Worm (Caenorhabditis elegans) whole organism, L3 larva: Measurements from ENCODE around the gene cyp-13A11.
A peak's percentile ranks its signal among the peaks of the same experiment; 100 is the strongest.

ENCODE experiments used
- ZK546.5 ChIP-seq: sonication (generic microtip); optimal IDR thresholded peaks from 2 replicates; lab custom pipeline; 2017; ENCODE audit warnings: missing biosample characterization, missing genetic modification characterization
- aly-2 ChIP-seq: fragments of 150-350 bp; optimal IDR thresholded peaks from 2 replicates; lab custom pipeline; 2014; ENCODE audit warnings: missing biosample characterization, missing genetic modification characterization
- ama-1 ChIP-seq: fragments of 150-350 bp; optimal IDR thresholded peaks from 2 replicates; lab custom pipeline; 2018
- ceh-28 ChIP-seq: fragments of 150-350 bp; optimal IDR thresholded peaks from 2 replicates; lab custom pipeline; 2014; ENCODE audit warnings: missing biosample characterization, missing genetic modification reagents, missing genetic modification characterization
- ceh-9 ChIP-seq: sonication (generic microtip); optimal IDR thresholded peaks from 2 replicates; lab custom pipeline; 2018; ENCODE audit warnings: missing biosample characterization, missing genetic modification characterization
- daf-12 ChIP-seq: fragments of 150-350 bp; optimal IDR thresholded peaks from 2 replicates; lab custom pipeline; 2014; ENCODE audit warnings: missing biosample characterization, missing genetic modification reagents, missing genetic modification characterization
- egl-27 ChIP-seq: sonication (generic microtip); optimal IDR thresholded peaks from 4 replicates; lab custom pipeline; 2017; ENCODE audit warnings: missing biosample characterization, missing genetic modification reagents, missing genetic modification characterization
- egl-5 ChIP-seq: fragments of 150-350 bp; optimal IDR thresholded peaks from 2 replicates; lab custom pipeline; 2017; ENCODE audit warnings: missing biosample characterization, missing genetic modification reagents, missing genetic modification characterization, inconsistent platforms
- elt-2 ChIP-seq: sonication (generic microtip); optimal IDR thresholded peaks from 2 replicates; lab custom pipeline; 2016; ENCODE audit warnings: missing genetic modification reagents, mild to moderate bottlenecking, missing genetic modification characterization, missing compliant biosample characterization
- elt-3 ChIP-seq, 3 experiments: fragments of 150-350 bp in 1 of 3; sonication (generic microtip) in 2 of 3; optimal IDR thresholded peaks; 2 replicates in 2 of 3; 4 replicates in 1 of 3; lab custom pipeline; 2014 to 2017; ENCODE audit warnings: missing biosample characterization in 3 of 3, missing genetic modification characterization in 3 of 3
- eor-1 ChIP-seq, 2 experiments: fragments of 150-350 bp; optimal IDR thresholded peaks; 2 replicates each; lab custom pipeline; 2014 to 2018; ENCODE audit warnings: missing biosample characterization in 2 of 2, missing genetic modification characterization in 2 of 2
- fkh-10 ChIP-seq: sonication (generic microtip); optimal IDR thresholded peaks from 2 replicates; lab custom pipeline; 2017; ENCODE audit warnings: missing biosample characterization, missing genetic modification reagents, missing genetic modification characterization
- fkh-2 ChIP-seq: fragments of 150-350 bp; optimal IDR thresholded peaks from 2 replicates; lab custom pipeline; 2014; ENCODE audit warnings: missing biosample characterization, missing genetic modification reagents, missing genetic modification characterization
- hmg-11 ChIP-seq: sonication (generic microtip); optimal IDR thresholded peaks from 2 replicates; lab custom pipeline; 2016; ENCODE audit warnings: missing genetic modification characterization, missing compliant biosample characterization
- lin-39 ChIP-seq: fragments of 150-350 bp; optimal IDR thresholded peaks from 2 replicates; lab custom pipeline; 2018; ENCODE audit warnings: missing biosample characterization, missing genetic modification reagents, missing genetic modification characterization
- lsy-12 ChIP-seq: sonication (generic microtip); optimal IDR thresholded peaks from 2 replicates; lab custom pipeline; 2016; ENCODE audit warnings: mild to moderate bottlenecking, missing genetic modification characterization, missing compliant biosample characterization
- mdl-1 ChIP-seq: fragments of 150-350 bp; optimal IDR thresholded peaks from 2 replicates; lab custom pipeline; 2014; ENCODE audit warnings: missing biosample characterization, missing genetic modification characterization
- mml-1 ChIP-seq: fragments of 150-350 bp; sonication (generic microtip); optimal IDR thresholded peaks from 3 replicates; lab custom pipeline; 2014; ENCODE audit warnings: missing biosample characterization, missing genetic modification characterization
- nfya-1 ChIP-seq: sonication (generic microtip); optimal IDR thresholded peaks from 2 replicates; lab custom pipeline; 2017; ENCODE audit warnings: missing genetic modification characterization, mild to moderate bottlenecking, missing compliant biosample characterization, antibody characterized with exemption, moderate library complexity; ENCODE audit not compliant: insufficient read depth
- nhr-11 ChIP-seq: fragments of 150-350 bp; optimal IDR thresholded peaks from 2 replicates; lab custom pipeline; 2014; ENCODE audit warnings: missing biosample characterization, missing genetic modification characterization
- nhr-12 ChIP-seq: fragments of 150-350 bp; optimal IDR thresholded peaks from 2 replicates; lab custom pipeline; 2014; ENCODE audit warnings: missing biosample characterization, missing genetic modification characterization
- nhr-23 ChIP-seq: fragments of 150-350 bp; optimal IDR thresholded peaks from 2 replicates; lab custom pipeline; 2014; ENCODE audit warnings: missing biosample characterization, missing genetic modification reagents, missing genetic modification characterization
- nhr-237 ChIP-seq: fragments of 150-350 bp; optimal IDR thresholded peaks from 2 replicates; lab custom pipeline; 2014; ENCODE audit warnings: missing biosample characterization, missing genetic modification characterization
- nhr-25 ChIP-seq: sonication (generic microtip); optimal IDR thresholded peaks from 2 replicates; lab custom pipeline; 2017; ENCODE audit warnings: missing biosample characterization, missing genetic modification characterization
- nhr-28 ChIP-seq: fragments of 150-350 bp; optimal IDR thresholded peaks from 2 replicates; lab custom pipeline; 2014; ENCODE audit warnings: missing biosample characterization, missing genetic modification characterization
- nhr-43 ChIP-seq: sonication (generic microtip); optimal IDR thresholded peaks from 2 replicates; lab custom pipeline; 2016; ENCODE audit warnings: mild to moderate bottlenecking, missing genetic modification characterization, missing compliant biosample characterization; ENCODE audit not compliant: poor library complexity, severe bottlenecking
- nhr-77 ChIP-seq: fragments of 150-350 bp; optimal IDR thresholded peaks from 2 replicates; lab custom pipeline; 2014; ENCODE audit warnings: missing biosample characterization, missing genetic modification characterization
- pqm-1 ChIP-seq: fragments of 150-350 bp; optimal IDR thresholded peaks from 2 replicates; lab custom pipeline; 2017; ENCODE audit warnings: missing biosample characterization, missing genetic modification characterization, inconsistent platforms
- sea-2 ChIP-seq: fragments of 150-350 bp; sonication (generic microtip); optimal IDR thresholded peaks from 4 replicates; lab custom pipeline; 2014; ENCODE audit warnings: missing biosample characterization, missing genetic modification reagents, missing genetic modification characterization
- skn-1 ChIP-seq: fragments of 150-350 bp; optimal IDR thresholded peaks from 2 replicates; lab custom pipeline; 2014; ENCODE audit warnings: missing biosample characterization, missing genetic modification characterization
- snpc-4 ChIP-seq: fragments of 150-350 bp; optimal IDR thresholded peaks from 2 replicates; lab custom pipeline; 2014; ENCODE audit warnings: missing biosample characterization, missing genetic modification characterization
- unc-39 ChIP-seq: sonication (generic microtip); optimal IDR thresholded peaks from 4 replicates; lab custom pipeline; 2017; ENCODE audit warnings: missing biosample characterization, missing genetic modification characterization
- unc-62 ChIP-seq: fragments of 150-350 bp; sonication (generic microtip); optimal IDR thresholded peaks from 4 replicates; lab custom pipeline; 2014; ENCODE audit warnings: missing biosample characterization, missing genetic modification reagents, missing genetic modification characterization
- zag-1 ChIP-seq: fragments of 150-350 bp; optimal IDR thresholded peaks from 2 replicates; lab custom pipeline; 2014; ENCODE audit warnings: missing biosample characterization, missing genetic modification characterization
- ztf-4 ChIP-seq: fragments of 150-350 bp; optimal IDR thresholded peaks from 2 replicates; lab custom pipeline; 2014; ENCODE audit warnings: missing biosample characterization, missing genetic modification characterization

The cyp-13A11 gene

ce11 chrIII:13062414-13062965 lies 41.7 kb downstream of the cyp-13A11 start (continued):
- TF ChIP-seq ceh-28 (tag; lab: Kevin White, UChicago) (peak; percentile 84), nhr-12 (tag; lab: Kevin White, UChicago) (no peak), unc-39 (tag; lab: Kevin White, UChicago) (peak; percentile 49), mml-1 (tag; lab: Kevin White, UChicago) (no peak), pqm-1 (tag; lab: Kevin White, UChicago) (peak; percentile 41), sea-2 (GFP tag; lab: Kevin White, UChicago) (peak; percentile 6), nhr-23 (tag; lab: Kevin White, UChicago) (peak; percentile 83), eor-1 (tag; optimal IDR thresholded peaks at IDR 0.05; lab: Kevin White, UChicago) (peak; percentile 60 to 64)

- no peak for TF ChIP-seq egl-5
- TF ChIP-seq fkh-2 (tag; lab: Kevin White, UChicago), result no peak
- no peak for TF ChIP-seq daf-12 (tag; lab: Kevin White, UChicago)
- TF ChIP-seq, all 47 proteins: peak for 0
These were observed 42.2 kb downstream of the cyp-13A11 start for ce11 chrIII:13062989-13063388.

ce11 chrIII:13064213-13065184 lies 43.7 kb downstream of the cyp-13A11 start:
- TF ChIP-seq nfya-1 (tag; lab: Kevin White, UChicago) (peak; percentile 2), snpc-4 (tag; lab: Kevin White, UChicago) (no peak)

ce11 chrIII:13065694-13066093 lies 44.9 kb downstream of the cyp-13A11 start:
- TF ChIP-seq nhr-25 (tag; lab: Kevin White, UChicago) (peak; percentile 17), lsy-12 (tag; lab: Kevin White, UChicago) (peak; percentile 39), sea-2 (GFP tag; lab: Kevin White, UChicago) (no peak)

ce11 chrIII:13066828-13067227 lies 46.0 kb downstream of the cyp-13A11 start:
- TF ChIP-seq fkh-2 (tag; lab: Kevin White, UChicago) (no peak), daf-12 (tag; lab: Kevin White, UChicago) (no peak), egl-5 (peak; percentile 22), ztf-4 (tag; lab: Kevin White, UChicago) (no peak)
- TF ChIP-seq, all 47 proteins: peak for 1

ce11 chrIII:13067884-13068767 lies 47.3 kb downstream of the cyp-13A11 start:
- peak; percentile 79 for TF ChIP-seq nhr-25 (tag; lab: Kevin White, UChicago)
- TF ChIP-seq egl-5, result peak; percentile 84
- TF ChIP-seq lsy-12 (tag; lab: Kevin White, UChicago), result peak; percentile 58
- peak; percentile 98 for TF ChIP-seq lin-39
- TF ChIP-seq sea-2 (GFP tag; lab: Kevin White, UChicago), result peak; percentile 35
- peak; percentile 83 for TF ChIP-seq mdl-1 (tag; lab: Kevin White, UChicago)
- TF ChIP-seq skn-1 (tag; lab: Kevin White, UChicago), result peak; percentile 59
- TF ChIP-seq egl-27, result peak; percentile 70
- no peak for TF ChIP-seq ZK546.5
- TF ChIP-seq fkh-10 (GFP tag; lab: Kevin White, UChicago), result peak; percentile 82
- no peak for TF ChIP-seq fkh-2 (tag; lab: Kevin White, UChicago)
- TF ChIP-seq snpc-4 (tag; lab: Kevin White, UChicago), result peak; percentile 81
- TF ChIP-seq unc-62 (GFP tag; lab: Kevin White, UChicago), result peak; percentile 38
- peak; percentile 73 for TF ChIP-seq elt-2 (tag; lab: Kevin White, UChicago)
- no peak for TF ChIP-seq aly-2 (tag; lab: Kevin White, UChicago)
- peak; percentile 98 for TF ChIP-seq hmg-11 (tag; lab: Kevin White, UChicago)
- TF ChIP-seq nhr-77 (tag; lab: Kevin White, UChicago), result no peak
- TF ChIP-seq ceh-28 (tag; lab: Kevin White, UChicago), result peak; percentile 34
- TF ChIP-seq eor-1 (tag; optimal IDR thresholded peaks at IDR 0.05; lab: Kevin White, UChicago), result no peak
- TF ChIP-seq mml-1 (tag; lab: Kevin White, UChicago), result no peak
- no peak for TF ChIP-seq ceh-9 (tag; lab: Kevin White, UChicago)
- TF ChIP-seq zag-1 (tag; lab: Kevin White, UChicago), result no peak
- TF ChIP-seq ama-1 (lab: Kevin White, UChicago), result peak; percentile 45
- peak; percentile 78 for TF ChIP-seq pqm-1 (tag; lab: Kevin White, UChicago)
- TF ChIP-seq nhr-43, result peak; percentile 48
- no peak for TF ChIP-seq elt-3 (tag; optimal IDR thresholded peaks at IDR 0.05; lab: Kevin White, UChicago)
- TF ChIP-seq nhr-28 (tag; lab: Kevin White, UChicago), result no peak
- no peak for TF ChIP-seq nhr-11 (tag; lab: Kevin White, UChicago)
- TF ChIP-seq nhr-237 (tag; lab: Kevin White, UChicago), result no peak
